Fruit fly (Drosophila melanogaster) whole organism, prepupa: ENCODE measurements around the gene CG7907.

ENCODE experiments used
- CG11902 ChIP-seq: fragments of 200-800 bp; sonication (Bioruptor generic); optimal IDR thresholded peaks from 3 replicates; lab custom pipeline; 2016; ENCODE audit warnings: missing biosample characterization, missing genetic modification characterization
- CG15336 ChIP-seq: fragments of 200-800 bp; sonication (Bioruptor generic); IDR thresholded peaks from 2 replicates; pipeline ENCODE4 v1.3.6; 2022; ENCODE audit warnings: missing biosample characterization, missing genetic modification characterization
- CG1621 ChIP-seq: fragments of 200-800 bp; sonication (Bioruptor generic); optimal IDR thresholded peaks from 3 replicates; lab custom pipeline; 2018; ENCODE audit warnings: missing biosample characterization, mild to moderate bottlenecking, missing genetic modification characterization
- CG16779 ChIP-seq: fragments of 200-800 bp; sonication (Bioruptor generic); optimal IDR thresholded peaks from 3 replicates; lab custom pipeline; 2017; ENCODE audit warnings: missing biosample characterization, mild to moderate bottlenecking, missing genetic modification characterization
- CG4318 ChIP-seq: fragments of 200-800 bp; sonication (Bioruptor generic); optimal IDR thresholded peaks from 3 replicates; lab custom pipeline; 2017; ENCODE audit warnings: missing biosample characterization, mild to moderate bottlenecking, missing genetic modification characterization
- CG6854 ChIP-seq: fragments of 200-800 bp; sonication (Bioruptor generic); optimal IDR thresholded peaks from 2 replicates; lab custom pipeline; 2017; ENCODE audit warnings: missing biosample characterization, mild to moderate bottlenecking, missing genetic modification characterization
- CG8632 ChIP-seq: fragments of 200-800 bp; sonication (Bioruptor generic); optimal IDR thresholded peaks from 3 replicates; lab custom pipeline; 2016; ENCODE audit warnings: missing biosample characterization, missing genetic modification characterization
- Smox ChIP-seq: fragments of 200-800 bp; sonication (Bioruptor generic); optimal IDR thresholded peaks from 3 replicates; lab custom pipeline; 2016; ENCODE audit warnings: missing biosample characterization, missing genetic modification characterization

- TF ChIP-seq CG6854 (GFP tag; lab: Kevin White, UChicago) (no peak), CG1621 (no peak), CG8632 (GFP tag; lab: Kevin White, UChicago) (no peak), CG15336 (GFP tag; lab: Robert Waterston, UW) (no peak), CG16779 (tag; lab: Kevin White, UChicago) (no peak), CG11902 (no peak), CG4318 (GFP tag; lab: Kevin White, UChicago) (no peak), Smox (GFP tag; lab: Kevin White, UChicago) (no peak)
These were observed 44.1 kb downstream of the CG7907 start for dm6 chr3R:21447656-21448055.
